Fruit fly (Drosophila melanogaster): ENCODE results near the gene CG31862.

Gene CG31862

dm6 chr2L:12372436-12372835 is 33.8 kb downstream of the CG31862 start:
- TF ChIP-seq fd96Ca (GFP tag; IDR thresholded peaks at IDR 0.05) (no peak), CG8159 (tag; optimal IDR thresholded peaks at IDR 0.05) (no peak), EcR (GFP tag; optimal IDR thresholded peaks at IDR 0.05) (no peak), CG17806 (tag; optimal IDR thresholded peaks at IDR 0.05) (no peak), gl (tag; optimal IDR thresholded peaks at IDR 0.05) (no peak), CG13204 (GFP tag; optimal IDR thresholded peaks at IDR 0.05) (no peak), CG32121 (GFP tag; IDR thresholded peaks at IDR 0.05) (no peak), CG34367 (tag; optimal IDR thresholded peaks at IDR 0.05) (no peak), CG4496 (GFP tag; IDR thresholded peaks at IDR 0.05) (no peak), CG8301 (tag; optimal IDR thresholded peaks at IDR 0.05) (no peak), CG9948 (tag; optimal IDR thresholded peaks at IDR 0.05) (no peak), CG15710 (tag; optimal IDR thresholded peaks at IDR 0.05) (no peak), Pif1A (GFP tag; optimal IDR thresholded peaks at IDR 0.05) (no peak), CG10348 (GFP tag; IDR thresholded peaks at IDR 0.05) (no peak), CG12605 (GFP tag; IDR thresholded peaks at IDR 0.05) (no peak), rn (GFP tag; IDR thresholded peaks at IDR 0.05) (no peak)

dm6 chr2L:12373559-12373958 is 34.9 kb downstream of the CG31862 start:
- TF ChIP-seq EcR (GFP tag; optimal IDR thresholded peaks at IDR 0.05), result no peak
- TF ChIP-seq CG17806 (tag; optimal IDR thresholded peaks at IDR 0.05), result no peak
- TF ChIP-seq Ets98B (GFP tag; IDR thresholded peaks at IDR 0.05), result no peak
- no peak for TF ChIP-seq CG9948 (tag; optimal IDR thresholded peaks at IDR 0.05)
- no peak for TF ChIP-seq CG8159 (tag; optimal IDR thresholded peaks at IDR 0.05)
- no peak for TF ChIP-seq CG15710 (tag; optimal IDR thresholded peaks at IDR 0.05)
- no peak for TF ChIP-seq Pif1A (GFP tag; optimal IDR thresholded peaks at IDR 0.05)
- TF ChIP-seq rn (GFP tag; IDR thresholded peaks at IDR 0.05), result no peak
- no peak for TF ChIP-seq Snoo (tag; optimal IDR thresholded peaks at IDR 0.05)
- TF ChIP-seq Pif1B (GFP tag; optimal IDR thresholded peaks at IDR 0.05), result no peak
- TF ChIP-seq D1 (tag; optimal IDR thresholded peaks at IDR 0.05), result no peak
- no peak for TF ChIP-seq CG8301 (tag; optimal IDR thresholded peaks at IDR 0.05)
- TF ChIP-seq CG13204 (GFP tag; optimal IDR thresholded peaks at IDR 0.05), result no peak
- TF ChIP-seq CG12605 (GFP tag; IDR thresholded peaks at IDR 0.05), result no peak
- no peak for TF ChIP-seq CG32121 (GFP tag; IDR thresholded peaks at IDR 0.05)
- no peak for TF ChIP-seq CG34367 (tag; optimal IDR thresholded peaks at IDR 0.05)
- no peak for TF ChIP-seq CG14655 (GFP tag; optimal IDR thresholded peaks at IDR 0.05)
- no peak for TF ChIP-seq CG4496 (GFP tag; IDR thresholded peaks at IDR 0.05)

dm6 chr2L:12374546-12375081 is 36.0 kb downstream of the CG31862 start:
- TF ChIP-seq fd96Ca (GFP tag; IDR thresholded peaks at IDR 0.05) (no peak), Snoo (tag; optimal IDR thresholded peaks at IDR 0.05) (no peak), CG17806 (tag; optimal IDR thresholded peaks at IDR 0.05) (no peak), CG14655 (GFP tag; optimal IDR thresholded peaks at IDR 0.05) (no peak), CG10348 (GFP tag; IDR thresholded peaks at IDR 0.05) (no peak), CG13204 (GFP tag; optimal IDR thresholded peaks at IDR 0.05) (no peak), CG4496 (GFP tag; IDR thresholded peaks at IDR 0.05) (no peak), Pif1B (GFP tag; optimal IDR thresholded peaks at IDR 0.05) (no peak), D1 (tag; optimal IDR thresholded peaks at IDR 0.05) (no peak), Pif1A (GFP tag; optimal IDR thresholded peaks at IDR 0.05) (no peak), rn (GFP tag; IDR thresholded peaks at IDR 0.05) (no peak), CG34367 (tag; optimal IDR thresholded peaks at IDR 0.05) (no peak), CG32121 (GFP tag; IDR thresholded peaks at IDR 0.05) (no peak), CG9948 (tag; optimal IDR thresholded peaks at IDR 0.05) (no peak), gl (tag; optimal IDR thresholded peaks at IDR 0.05) (no peak), CG12605 (GFP tag; IDR thresholded peaks at IDR 0.05) (no peak)

Data from whole organism, pupa.